Worm (Caenorhabditis elegans): ENCODE measurements around the gene chil-2.

Gene chil-2

ce11 chrII:9892409-9892808 lies 18.0 kb upstream of the chil-2 start, which contains the start of gene C08H9.16 (continued):
- no peak for TF ChIP-seq dsc-1 (tag; optimal IDR thresholded peaks at IDR 0.05)
- TF ChIP-seq tlp-1 (tag; optimal IDR thresholded peaks at IDR 0.05): no peak
- TF ChIP-seq fkh-10 (GFP tag; optimal IDR thresholded peaks at IDR 0.05): no peak
- TF ChIP-seq alr-1 (tag; optimal IDR thresholded peaks at IDR 0.05; ENCODE audit: borderline replicate concordance): no peak
- no peak for TF ChIP-seq C04F5.9 (tag; optimal IDR thresholded peaks at IDR 0.05)
- no peak for TF ChIP-seq snu-23 (GFP tag; optimal IDR thresholded peaks at IDR 0.05)
- no peak for TF ChIP-seq jun-1 (tag; optimal IDR thresholded peaks at IDR 0.05)
- no peak for TF ChIP-seq ets-5 (GFP tag; IDR thresholded peaks at IDR 0.05)
- peak; percentile 50 to 71 (median 59) for TF ChIP-seq dpl-1 (GFP tag; optimal IDR thresholded peaks at IDR 0.05)
- TF ChIP-seq zag-1 (tag; optimal IDR thresholded peaks at IDR 0.05): no peak
- TF ChIP-seq hlh-4 (tag; optimal IDR thresholded peaks at IDR 0.05): no peak
- no peak for TF ChIP-seq Y116A8C.19 (tag; optimal IDR thresholded peaks at IDR 0.05; ENCODE audit: borderline replicate concordance)
- peak; percentile 65 for TF ChIP-seq C16A3.4 (tag; optimal IDR thresholded peaks at IDR 0.05)
- no peak for TF ChIP-seq fos-1 (tag; optimal IDR thresholded peaks at IDR 0.05)
- no peak for TF ChIP-seq F16B12.6 (tag; optimal IDR thresholded peaks at IDR 0.05)
- TF ChIP-seq nhr-90 (tag; optimal IDR thresholded peaks at IDR 0.05; ENCODE audit: poor library complexity): no peak
- no peak for TF ChIP-seq ceh-8 (GFP tag; optimal IDR thresholded peaks at IDR 0.05)
- peak; percentile 7 for TF ChIP-seq nhr-20 (tag; optimal IDR thresholded peaks at IDR 0.05)
- TF ChIP-seq egl-13 (tag; optimal IDR thresholded peaks at IDR 0.05): no peak
- no peak for TF ChIP-seq C34B4.2 (tag; optimal IDR thresholded peaks at IDR 0.05)
- no peak for TF ChIP-seq sox-4 (tag; optimal IDR thresholded peaks at IDR 0.05)
- TF ChIP-seq mdl-1 (tag; optimal IDR thresholded peaks at IDR 0.05): no peak
- peak; percentile 7 for TF ChIP-seq swsn-7 (tag; optimal IDR thresholded peaks at IDR 0.05)
- TF ChIP-seq aly-2 (tag; optimal IDR thresholded peaks at IDR 0.05): no peak
- no peak for TF ChIP-seq nhr-84 (tag; optimal IDR thresholded peaks at IDR 0.05)
- TF ChIP-seq nhr-85 (tag): peak; percentile 76
- no peak for TF ChIP-seq mab-9 (GFP tag; IDR thresholded peaks at IDR 0.05)
- no peak for TF ChIP-seq vab-15 (tag; optimal IDR thresholded peaks at IDR 0.05)
- peak; percentile 1 for TF ChIP-seq irx-1 (tag; optimal IDR thresholded peaks at IDR 0.05)
- TF ChIP-seq ama-1 (optimal IDR thresholded peaks at IDR 0.05): no peak
- no peak for TF ChIP-seq nhr-28 (tag; optimal IDR thresholded peaks at IDR 0.05)
- TF ChIP-seq unc-130 (tag; optimal IDR thresholded peaks at IDR 0.05): no peak
- no peak for TF ChIP-seq unc-62 (GFP tag; optimal IDR thresholded peaks at IDR 0.05)
- no peak for TF ChIP-seq fkh-8 (tag; optimal IDR thresholded peaks at IDR 0.05)
- TF ChIP-seq ces-1 (GFP tag; optimal IDR thresholded peaks at IDR 0.05): no peak
- TF ChIP-seq efl-1 (optimal IDR thresholded peaks at IDR 0.05): peak; percentile 63 to 68
- peak; percentile 53 to 94 for TF ChIP-seq efl-1 (GFP tag; optimal IDR thresholded peaks at IDR 0.05 in 1 of 2)
- no peak for TF ChIP-seq nhr-11 (tag; optimal IDR thresholded peaks at IDR 0.05)
- TF ChIP-seq lin-35 (GFP tag; optimal IDR thresholded peaks at IDR 0.05): peak; percentile 30 to 71
- no peak for TF ChIP-seq nhr-12 (tag; optimal IDR thresholded peaks at IDR 0.05)

ce11 chrII:9891823-9892222 lies 17.4 kb upstream of the chil-2 start:
- TF ChIP-seq lin-13 (GFP tag; optimal IDR thresholded peaks at IDR 0.05) (no peak), efl-1 (optimal IDR thresholded peaks at IDR 0.05) (no peak), efl-1 (GFP tag; optimal IDR thresholded peaks at IDR 0.05 in 1 of 2) (peak in 1 of 2 experiments; percentile 90), nhr-85 (tag) (peak; percentile 1)

- TF ChIP-seq blmp-1 (tag; optimal IDR thresholded peaks at IDR 0.05) (peak; percentile 74), Y116A8C.19 (tag; optimal IDR thresholded peaks at IDR 0.05; ENCODE audit: borderline replicate concordance) (no peak), efl-1 (optimal IDR thresholded peaks at IDR 0.05) (peak; percentile 5 to 23), efl-1 (GFP tag; optimal IDR thresholded peaks at IDR 0.05 in 1 of 2) (peak in 1 of 2 experiments; percentile 77), zag-1 (tag; optimal IDR thresholded peaks at IDR 0.05) (no peak), lin-14 (GFP tag; optimal IDR thresholded peaks at IDR 0.05) (peak; percentile 59), lsy-2 (tag; optimal IDR thresholded peaks at IDR 0.05) (peak in 1 of 2 experiments; percentile 39)
Measured at ce11 chrII:9891031-9891689, 16.8 kb upstream of the chil-2 start, which contains the start of gene vgln-1. TSS of gene vgln-1 (minus strand) at chrII:9891081.
